Worm (Caenorhabditis elegans) whole organism, L3 larva: ENCODE measurements around the gene F55C10.4.

Experiments used
- ama-1 ChIP-seq: fragments of 150-350 bp; optimal IDR thresholded peaks from 2 replicates; lab custom pipeline; 2018
- ceh-28 ChIP-seq: fragments of 150-350 bp; optimal IDR thresholded peaks from 2 replicates; lab custom pipeline; 2014; ENCODE audit warnings: missing biosample characterization, missing genetic modification reagents, missing genetic modification characterization
- ceh-82 ChIP-seq: fragments of 150-350 bp; optimal IDR thresholded peaks from 2 replicates; lab custom pipeline; 2014; ENCODE audit warnings: missing biosample characterization, missing genetic modification characterization
- ceh-9 ChIP-seq: sonication (generic microtip); optimal IDR thresholded peaks from 2 replicates; lab custom pipeline; 2018; ENCODE audit warnings: missing biosample characterization, missing genetic modification characterization
- egl-27 ChIP-seq: sonication (generic microtip); optimal IDR thresholded peaks from 4 replicates; lab custom pipeline; 2017; ENCODE audit warnings: missing biosample characterization, missing genetic modification reagents, missing genetic modification characterization
- elt-1 ChIP-seq: fragments of 150-350 bp; optimal IDR thresholded peaks from 2 replicates; lab custom pipeline; 2014; ENCODE audit warnings: missing biosample characterization, missing genetic modification characterization
- eor-1 ChIP-seq, 2 experiments: fragments of 150-350 bp; optimal IDR thresholded peaks; 2 replicates each; lab custom pipeline; 2014 to 2018; ENCODE audit warnings: missing biosample characterization in 2 of 2, missing genetic modification characterization in 2 of 2
- fkh-10 ChIP-seq: sonication (generic microtip); optimal IDR thresholded peaks from 2 replicates; lab custom pipeline; 2017; ENCODE audit warnings: missing biosample characterization, missing genetic modification reagents, missing genetic modification characterization
- fkh-2 ChIP-seq: fragments of 150-350 bp; optimal IDR thresholded peaks from 2 replicates; lab custom pipeline; 2014; ENCODE audit warnings: missing biosample characterization, missing genetic modification reagents, missing genetic modification characterization
- fos-1 ChIP-seq: fragments of 150-350 bp; optimal IDR thresholded peaks from 2 replicates; lab custom pipeline; 2014; ENCODE audit warnings: missing biosample characterization, missing genetic modification characterization
- hmg-11 ChIP-seq: sonication (generic microtip); optimal IDR thresholded peaks from 2 replicates; lab custom pipeline; 2016; ENCODE audit warnings: missing genetic modification characterization, missing compliant biosample characterization
- lin-39 ChIP-seq: fragments of 150-350 bp; optimal IDR thresholded peaks from 2 replicates; lab custom pipeline; 2018; ENCODE audit warnings: missing biosample characterization, missing genetic modification reagents, missing genetic modification characterization
- nfya-1 ChIP-seq: sonication (generic microtip); optimal IDR thresholded peaks from 2 replicates; lab custom pipeline; 2017; ENCODE audit warnings: missing genetic modification characterization, mild to moderate bottlenecking, missing compliant biosample characterization, antibody characterized with exemption, moderate library complexity; ENCODE audit not compliant: insufficient read depth
- nhr-11 ChIP-seq: fragments of 150-350 bp; optimal IDR thresholded peaks from 2 replicates; lab custom pipeline; 2014; ENCODE audit warnings: missing biosample characterization, missing genetic modification characterization
- nhr-25 ChIP-seq: sonication (generic microtip); optimal IDR thresholded peaks from 2 replicates; lab custom pipeline; 2017; ENCODE audit warnings: missing biosample characterization, missing genetic modification characterization
- nhr-28 ChIP-seq: fragments of 150-350 bp; optimal IDR thresholded peaks from 2 replicates; lab custom pipeline; 2014; ENCODE audit warnings: missing biosample characterization, missing genetic modification characterization
- nhr-43 ChIP-seq: sonication (generic microtip); optimal IDR thresholded peaks from 2 replicates; lab custom pipeline; 2016; ENCODE audit warnings: mild to moderate bottlenecking, missing genetic modification characterization, missing compliant biosample characterization; ENCODE audit not compliant: poor library complexity, severe bottlenecking
- nhr-77 ChIP-seq: fragments of 150-350 bp; optimal IDR thresholded peaks from 2 replicates; lab custom pipeline; 2014; ENCODE audit warnings: missing biosample characterization, missing genetic modification characterization
- sea-2 ChIP-seq: fragments of 150-350 bp; sonication (generic microtip); optimal IDR thresholded peaks from 4 replicates; lab custom pipeline; 2014; ENCODE audit warnings: missing biosample characterization, missing genetic modification reagents, missing genetic modification characterization
- skn-1 ChIP-seq: fragments of 150-350 bp; optimal IDR thresholded peaks from 2 replicates; lab custom pipeline; 2014; ENCODE audit warnings: missing biosample characterization, missing genetic modification characterization
- snpc-4 ChIP-seq: fragments of 150-350 bp; optimal IDR thresholded peaks from 2 replicates; lab custom pipeline; 2014; ENCODE audit warnings: missing biosample characterization, missing genetic modification characterization
- unc-39 ChIP-seq: sonication (generic microtip); optimal IDR thresholded peaks from 4 replicates; lab custom pipeline; 2017; ENCODE audit warnings: missing biosample characterization, missing genetic modification characterization
- unc-62 ChIP-seq: fragments of 150-350 bp; sonication (generic microtip); optimal IDR thresholded peaks from 4 replicates; lab custom pipeline; 2014; ENCODE audit warnings: missing biosample characterization, missing genetic modification reagents, missing genetic modification characterization
- zag-1 ChIP-seq: fragments of 150-350 bp; optimal IDR thresholded peaks from 2 replicates; lab custom pipeline; 2014; ENCODE audit warnings: missing biosample characterization, missing genetic modification characterization
- ztf-11 ChIP-seq: fragments of 150-350 bp; optimal IDR thresholded peaks from 2 replicates; lab custom pipeline; 2014; ENCODE audit warnings: missing biosample characterization, missing genetic modification characterization
- ztf-4 ChIP-seq: fragments of 150-350 bp; optimal IDR thresholded peaks from 2 replicates; lab custom pipeline; 2014; ENCODE audit warnings: missing biosample characterization, missing genetic modification characterization

Gene F55C10.4

ce11 chrV:11386428-11386827 is at the start of gene F55C10.4:
F55C10.4 (plus strand) TSS chrV:11386728.
- no peak for TF ChIP-seq zag-1 (tag; lab: Kevin White, UChicago)
- no peak for TF ChIP-seq nhr-25 (tag; lab: Kevin White, UChicago)
- no peak for TF ChIP-seq fos-1 (tag; lab: Kevin White, UChicago)
- no peak for TF ChIP-seq ztf-4 (tag; lab: Kevin White, UChicago)
- no peak for TF ChIP-seq hmg-11 (tag; lab: Kevin White, UChicago)

- TF ChIP-seq eor-1 (tag; optimal IDR thresholded peaks at IDR 0.05; lab: Kevin White, UChicago) = no peak
- peak; percentile 36 for TF ChIP-seq fkh-10
Measured at ce11 chrV:11336877-11337276, 49.7 kb upstream of the F55C10.4 start.

ce11 chrV:11341130-11341675 is 45.3 kb upstream of the F55C10.4 start:
- peak; percentile 27 for TF ChIP-seq nfya-1 (tag; lab: Kevin White, UChicago)
- no peak for TF ChIP-seq ceh-28 (tag; lab: Kevin White, UChicago)
- peak; percentile 91 for TF ChIP-seq fkh-10

ce11 chrV:11341913-11342312 is 44.6 kb upstream of the F55C10.4 start, which contains the start of gene T02E9.5:
T02E9.5 (plus strand) TSS chrV:11342233.
- no peak for TF ChIP-seq ztf-11 (tag; lab: Kevin White, UChicago)
- no peak for TF ChIP-seq unc-62 (GFP tag; lab: Kevin White, UChicago)
- no peak for TF ChIP-seq snpc-4 (tag; lab: Kevin White, UChicago)
- TF ChIP-seq ama-1 = no peak
- TF ChIP-seq ceh-82 (tag; lab: Kevin White, UChicago) = no peak
- TF ChIP-seq unc-39 (tag; lab: Kevin White, UChicago) = no peak

ce11 chrV:11344112-11344511 is 42.4 kb upstream of the F55C10.4 start:
- TF ChIP-seq elt-1 (peak; percentile 60), nhr-43 (tag; lab: Kevin White, UChicago) (peak; percentile 48), nhr-28 (tag; lab: Kevin White, UChicago) (peak; percentile 15), unc-39 (tag; lab: Kevin White, UChicago) (no peak), skn-1 (tag; lab: Kevin White, UChicago) (no peak), fkh-2 (tag; lab: Kevin White, UChicago) (no peak), lin-39 (tag; lab: Kevin White, UChicago) (no peak), egl-27 (tag; lab: Kevin White, UChicago) (no peak)

- TF ChIP-seq nhr-77 (tag; lab: Kevin White, UChicago) = no peak
- no peak for TF ChIP-seq ceh-28 (tag; lab: Kevin White, UChicago)
- TF ChIP-seq sea-2 = no peak
- TF ChIP-seq unc-62 (GFP tag; lab: Kevin White, UChicago) = no peak
- no peak for TF ChIP-seq nfya-1 (tag; lab: Kevin White, UChicago)
Measured at ce11 chrV:11344816-11345336, 41.7 kb upstream of the F55C10.4 start.

ce11 chrV:11346912-11347311 is 39.6 kb upstream of the F55C10.4 start, which contains the start of gene grl-7:
grl-7 (minus strand) TSS chrV:11347012.
- no peak for TF ChIP-seq snpc-4 (tag; lab: Kevin White, UChicago)
- peak; percentile 30 for TF ChIP-seq nhr-43 (tag; lab: Kevin White, UChicago)

- TF ChIP-seq zag-1 (tag; lab: Kevin White, UChicago) (no peak), ceh-9 (tag; lab: Kevin White, UChicago) (no peak), ama-1 (no peak), nhr-11 (tag; lab: Kevin White, UChicago) (no peak), nfya-1 (tag; lab: Kevin White, UChicago) (no peak), fkh-10 (peak; percentile 35)
Measured at ce11 chrV:11351263-11351662, 35.3 kb upstream of the F55C10.4 start.
